Worm (Caenorhabditis elegans) whole organism, late embryonic: Measurements from ENCODE around the gene F58A4.6.

Experiments used
- elt-2 ChIP-seq: sonication (generic microtip); optimal IDR thresholded peaks from 2 replicates; lab custom pipeline; 2016; ENCODE audit warnings: missing genetic modification reagents, missing genetic modification characterization, missing compliant biosample characterization
- gmeb-2 ChIP-seq: sonication (generic microtip); optimal IDR thresholded peaks from 2 replicates; lab custom pipeline; 2016; ENCODE audit warnings: missing genetic modification characterization, inconsistent platforms, missing compliant biosample characterization
- lin-11 ChIP-seq: fragments of 200-800 bp; sonication (Bioruptor generic); optimal IDR thresholded peaks from 2 replicates; lab custom pipeline; 2018; ENCODE audit warnings: mild to moderate bottlenecking, missing genetic modification characterization, missing compliant biosample characterization
- nfya-1 ChIP-seq: sonication (generic microtip); optimal IDR thresholded peaks from 2 replicates; lab custom pipeline; 2017; ENCODE audit warnings: missing genetic modification characterization, mild to moderate bottlenecking, missing compliant biosample characterization, antibody characterized with exemption, moderate library complexity
- pax-1 ChIP-seq: fragments of 150-350 bp; optimal IDR thresholded peaks from 2 replicates; lab custom pipeline; 2014; ENCODE audit warnings: missing biosample characterization, missing genetic modification characterization
- sdc-2 ChIP-seq: sonication (generic microtip); optimal IDR thresholded peaks from 2 replicates; lab custom pipeline; 2016; ENCODE audit warnings: missing genotype, missing genetic modification characterization, missing compliant biosample characterization
- sox-4 ChIP-seq: sonication (generic microtip); optimal IDR thresholded peaks from 2 replicates; lab custom pipeline; 2017; ENCODE audit warnings: mild to moderate bottlenecking, missing genetic modification characterization, inconsistent platforms, missing compliant biosample characterization

- no peak for TF ChIP-seq pax-1 (tag; lab: Kevin White, UChicago)
- TF ChIP-seq nfya-1, result no peak
- TF ChIP-seq lin-11, result no peak
- TF ChIP-seq elt-2 (tag; lab: Kevin White, UChicago), result no peak
- TF ChIP-seq sox-4, result no peak
- TF ChIP-seq sdc-2 (tag; lab: Kevin White, UChicago), result no peak
- TF ChIP-seq gmeb-2 (tag; lab: Kevin White, UChicago), result no peak
These were observed 49.7 kb downstream of the F58A4.6 start for ce11 chrIII:9663943-9664342.
